Fruit fly (Drosophila melanogaster) whole organism, embryonic: ENCODE data around the gene CG1575.

Experiments
- Abd-B ChIP-seq: fragments of 200-800 bp; sonication (Bioruptor generic); optimal IDR thresholded peaks from 2 replicates; lab custom pipeline; 2018; ENCODE audit warnings: missing biosample characterization, mild to moderate bottlenecking, missing genetic modification characterization, moderate library complexity
- CG10267 ChIP-seq: fragments of 200-800 bp; sonication (Bioruptor generic); optimal IDR thresholded peaks from 2 replicates; lab custom pipeline; 2018; ENCODE audit warnings: missing biosample characterization, mild to moderate bottlenecking, missing genetic modification characterization, moderate library complexity
- CG10979 ChIP-seq: fragments of 200-800 bp; sonication (Bioruptor generic); optimal IDR thresholded peaks from 2 replicates; lab custom pipeline; 2018; ENCODE audit warnings: missing biosample characterization, mild to moderate bottlenecking, missing genetic modification characterization, moderate library complexity
- CG13287 ChIP-seq: fragments of 200-800 bp; sonication (Bioruptor generic); IDR thresholded peaks from 2 replicates; pipeline ENCODE4 v1.3.6; 2022; ENCODE audit warnings: missing biosample characterization, missing genetic modification characterization; ENCODE audit not compliant: partially characterized antibody
- CG16813 ChIP-seq: fragments of 200-800 bp; sonication (Bioruptor generic); IDR thresholded peaks from 3 replicates; pipeline ENCODE4 v1.3.6; 2022; ENCODE audit warnings: missing biosample characterization, missing genetic modification characterization; ENCODE audit not compliant: partially characterized antibody
- CG16815 ChIP-seq: fragments of 200-800 bp; sonication (Bioruptor generic); optimal IDR thresholded peaks from 3 replicates; lab custom pipeline; 2017; ENCODE audit warnings: missing biosample characterization, mild to moderate bottlenecking, missing genetic modification characterization
- CG18011 ChIP-seq: fragments of 200-800 bp; sonication (Bioruptor generic); optimal IDR thresholded peaks from 2 replicates; lab custom pipeline; 2017; ENCODE audit warnings: missing biosample characterization, missing genetic modification characterization, mild to moderate bottlenecking, moderate library complexity, missing genotype
- CG3281 ChIP-seq: fragments of 200-800 bp; sonication (Bioruptor generic); optimal IDR thresholded peaks from 3 replicates; lab custom pipeline; 2017; ENCODE audit warnings: missing biosample characterization, mild to moderate bottlenecking, missing genetic modification characterization
- CG34224 ChIP-seq: fragments of 200-800 bp; sonication (Bioruptor generic); IDR thresholded peaks from 3 replicates; pipeline ENCODE4 v1.3.6; 2022; ENCODE audit warnings: missing biosample characterization, missing genetic modification characterization; ENCODE audit not compliant: partially characterized antibody
- CG3995 ChIP-seq: fragments of 200-800 bp; sonication (Bioruptor generic); optimal IDR thresholded peaks from 3 replicates; lab custom pipeline; 2016; ENCODE audit warnings: missing biosample characterization, missing genetic modification characterization
- CG5245 ChIP-seq: fragments of 200-800 bp; sonication (Bioruptor generic); optimal IDR thresholded peaks from 3 replicates; lab custom pipeline; 2016; ENCODE audit warnings: missing biosample characterization, missing genetic modification characterization
- CG6175 ChIP-seq: fragments of 200-800 bp; sonication (Bioruptor generic); IDR thresholded peaks from 3 replicates; pipeline ENCODE4 v1.3.6; 2022; ENCODE audit warnings: missing biosample characterization, missing genetic modification characterization
- CG6791 ChIP-seq: fragments of 200-800 bp; sonication (Bioruptor generic); IDR thresholded peaks from 3 replicates; pipeline ENCODE4 v1.3.6; 2022; ENCODE audit warnings: missing biosample characterization, missing genetic modification characterization; ENCODE audit not compliant: partially characterized antibody
- CG7963 ChIP-seq: fragments of 200-800 bp; sonication (Bioruptor generic); IDR thresholded peaks from 3 replicates; pipeline ENCODE4 v1.3.6; 2022; ENCODE audit warnings: missing biosample characterization, missing genetic modification characterization; ENCODE audit not compliant: partially characterized antibody
- CG8281 ChIP-seq: fragments of 200-800 bp; sonication (Bioruptor generic); optimal IDR thresholded peaks from 2 replicates; lab custom pipeline; 2018; ENCODE audit warnings: missing biosample characterization, mild to moderate bottlenecking, missing genetic modification characterization, moderate library complexity
- CG8765 ChIP-seq: fragments of 200-800 bp; sonication (Bioruptor generic); IDR thresholded peaks from 2 replicates; pipeline ENCODE4 v1.3.6; 2022; ENCODE audit warnings: missing biosample characterization, missing genetic modification characterization
- CG9797 ChIP-seq: fragments of 200-800 bp; sonication (Bioruptor generic); optimal IDR thresholded peaks from 3 replicates; lab custom pipeline; 2018; ENCODE audit warnings: missing biosample characterization, mild to moderate bottlenecking, missing genetic modification characterization
- D19A ChIP-seq: fragments of 200-800 bp; optimal IDR thresholded peaks from 3 replicates; lab custom pipeline; 2019; ENCODE audit warnings: missing biosample characterization, mild to moderate bottlenecking, missing genetic modification characterization, moderate library complexity
- Doc3 ChIP-seq: fragments of 200-800 bp; sonication (Bioruptor generic); IDR thresholded peaks from 3 replicates; pipeline ENCODE4 v1.3.6; 2022; ENCODE audit warnings: missing biosample characterization, missing genetic modification characterization; ENCODE audit not compliant: partially characterized antibody
- Dp ChIP-seq: fragments of 200-800 bp; sonication (Bioruptor generic); optimal IDR thresholded peaks from 2 replicates; lab custom pipeline; 2018; ENCODE audit warnings: missing biosample characterization, mild to moderate bottlenecking, missing genetic modification characterization, moderate library complexity
- Dref ChIP-seq: fragments of 200-800 bp; sonication (Bioruptor generic); IDR thresholded peaks from 2 replicates; pipeline ENCODE4 v1.3.6; 2022; ENCODE audit warnings: missing biosample characterization, missing genetic modification characterization
- E2f2 ChIP-seq: fragments of 200-800 bp; sonication (Bioruptor generic); IDR thresholded peaks from 2 replicates; pipeline ENCODE4 v1.3.6; 2022; ENCODE audit warnings: missing biosample characterization, missing genetic modification characterization
- ERR ChIP-seq: fragments of 200-800 bp; sonication (Bioruptor generic); optimal IDR thresholded peaks from 2 replicates; lab custom pipeline; 2016; ENCODE audit warnings: missing biosample characterization, missing genetic modification characterization
- Lpt ChIP-seq: fragments of >200 bp; optimal IDR thresholded peaks from 2 replicates; lab custom pipeline; 2018; ENCODE audit warnings: missing biosample characterization, missing genetic modification characterization
- MBD-R2 ChIP-seq: fragments of 200-800 bp; sonication (Bioruptor generic); IDR thresholded peaks from 2 replicates; pipeline ENCODE4 v1.3.6; 2022; ENCODE audit warnings: missing biosample characterization, missing genetic modification characterization
- MESR4 ChIP-seq: fragments of 200-800 bp; sonication (Bioruptor generic); optimal IDR thresholded peaks from 2 replicates; lab custom pipeline; 2018; ENCODE audit warnings: missing biosample characterization, mild to moderate bottlenecking, missing genetic modification characterization, moderate library complexity
- Mad ChIP-seq: fragments of 200-800 bp; sonication (Bioruptor generic); optimal IDR thresholded peaks from 2 replicates; lab custom pipeline; 2016; ENCODE audit warnings: missing biosample characterization, missing genetic modification characterization
- Med ChIP-seq: fragments of 200-800 bp; sonication (Bioruptor generic); peaks from one replicate; lab custom pipeline; 2016; ENCODE audit warnings: missing biosample characterization, missing genetic modification characterization, mild to moderate bottlenecking, inconsistent platforms, moderate library complexity
- Mes4 ChIP-seq: fragments of 200-800 bp; sonication (Bioruptor generic); optimal IDR thresholded peaks from 2 replicates; lab custom pipeline; 2016; ENCODE audit warnings: missing biosample characterization, missing genetic modification characterization
- Myb ChIP-seq: fragments of 200-800 bp; sonication (Bioruptor generic); optimal IDR thresholded peaks from 2 replicates; lab custom pipeline; 2016; ENCODE audit warnings: missing biosample characterization, missing genetic modification characterization
- amos ChIP-seq: fragments of 200-800 bp; sonication (Bioruptor generic); IDR thresholded peaks from 2 replicates; pipeline ENCODE4 v1.3.6; 2022; ENCODE audit warnings: missing biosample characterization, missing genetic modification characterization; ENCODE audit not compliant: partially characterized antibody
- ato ChIP-seq: fragments of 200-800 bp; sonication (Bioruptor generic); IDR thresholded peaks from 2 replicates; pipeline ENCODE4 v1.3.6; 2022; ENCODE audit warnings: missing biosample characterization, missing genetic modification characterization; ENCODE audit not compliant: partially characterized antibody
- crol ChIP-seq: fragments of 200-800 bp; sonication (Bioruptor generic); IDR thresholded peaks from 2 replicates; pipeline ENCODE4 v1.3.6; 2022; ENCODE audit warnings: missing biosample characterization, missing genetic modification characterization
- crp ChIP-seq, 2 experiments: fragments of 200-800 bp; sonication (Bioruptor generic); optimal IDR thresholded peaks; 2 replicates in 1 of 2; 3 replicates in 1 of 2; lab custom pipeline; 2017; ENCODE audit warnings: missing biosample characterization in 2 of 2, missing genetic modification characterization in 2 of 2, mild to moderate bottlenecking in 1 of 2, moderate library complexity in 1 of 2
- gfzf ChIP-seq: fragments of 200-800 bp; sonication (Bioruptor generic); optimal IDR thresholded peaks from 2 replicates; lab custom pipeline; 2016; ENCODE audit warnings: missing biosample characterization, mild to moderate bottlenecking, missing genetic modification characterization, moderate library complexity
- gsb ChIP-seq: fragments of 200-800 bp; sonication (Bioruptor generic); IDR thresholded peaks from 2 replicates; pipeline ENCODE4 v1.3.6; 2022; ENCODE audit warnings: missing biosample characterization, missing genetic modification characterization
- hbn ChIP-seq: fragments of 200-800 bp; sonication (Bioruptor generic); IDR thresholded peaks from 2 replicates; pipeline ENCODE4 v1.3.6; 2022; ENCODE audit warnings: missing biosample characterization, missing genetic modification characterization; ENCODE audit not compliant: partially characterized antibody
- kah ChIP-seq: fragments of 200-800 bp; sonication (Bioruptor generic); optimal IDR thresholded peaks from 2 replicates; lab custom pipeline; 2018; ENCODE audit warnings: missing biosample characterization, mild to moderate bottlenecking, missing genetic modification characterization
- pzg ChIP-seq: fragments of 200-800 bp; sonication (Bioruptor generic); optimal IDR thresholded peaks from 3 replicates; lab custom pipeline; 2018; ENCODE audit warnings: missing biosample characterization, mild to moderate bottlenecking, missing genetic modification characterization, moderate library complexity
- ranshi ChIP-seq: fragments of 200-800 bp; sonication (Bioruptor generic); IDR thresholded peaks from 2 replicates; pipeline ENCODE4 v1.3.6; 2022; ENCODE audit warnings: missing biosample characterization, missing genetic modification characterization
- row ChIP-seq: fragments of 200-800 bp; sonication (Bioruptor generic); IDR thresholded peaks from 3 replicates; pipeline ENCODE4 v1.3.6; 2022; ENCODE audit warnings: missing biosample characterization, missing genetic modification characterization
- scrt ChIP-seq: fragments of 200-800 bp; sonication (Bioruptor generic); optimal IDR thresholded peaks from 2 replicates; lab custom pipeline; 2018; ENCODE audit warnings: missing biosample characterization, mild to moderate bottlenecking, missing genetic modification characterization, moderate library complexity
- slp2 ChIP-seq: fragments of 200-800 bp; sonication (Bioruptor generic); optimal IDR thresholded peaks from 2 replicates; lab custom pipeline; 2016; ENCODE audit warnings: missing biosample characterization, missing genetic modification characterization
- stwl ChIP-seq: fragments of 200-800 bp; sonication (Bioruptor generic); optimal IDR thresholded peaks from 3 replicates; lab custom pipeline; 2018; ENCODE audit warnings: missing biosample characterization, mild to moderate bottlenecking, missing genetic modification characterization, moderate library complexity
- sug ChIP-seq: fragments of 200-800 bp; optimal IDR thresholded peaks from 2 replicates; lab custom pipeline; 2019; ENCODE audit warnings: missing biosample characterization, mild to moderate bottlenecking, missing genetic modification characterization, moderate library complexity
- trem ChIP-seq: fragments of 200-800 bp; optimal IDR thresholded peaks from 3 replicates; lab custom pipeline; 2019; ENCODE audit warnings: missing biosample characterization, mild to moderate bottlenecking, missing genetic modification characterization, moderate library complexity
- unc-4 ChIP-seq: fragments of 200-800 bp; sonication (Bioruptor generic); IDR thresholded peaks from 2 replicates; pipeline ENCODE4 v1.3.6; 2022; ENCODE audit warnings: missing biosample characterization, missing genetic modification characterization; ENCODE audit not compliant: partially characterized antibody

CG1575 gene

DNA sequence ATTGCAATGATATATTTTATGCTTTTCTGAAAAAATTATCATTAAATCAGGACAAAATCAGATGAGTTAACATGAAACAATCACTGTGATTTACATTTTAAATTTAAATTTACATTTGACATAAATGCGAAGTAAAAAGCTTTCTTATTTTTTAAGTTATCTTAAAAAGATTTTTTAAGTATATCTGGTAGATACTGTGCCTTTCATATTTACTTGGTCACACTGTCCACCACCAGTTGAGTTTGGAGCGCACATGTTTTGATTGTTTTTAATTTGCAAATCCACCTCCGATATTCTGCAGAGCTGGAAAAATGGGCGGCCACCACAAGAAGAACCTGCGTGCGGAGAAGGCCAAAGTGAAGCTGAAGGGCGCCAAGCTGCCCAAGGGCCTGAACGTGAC is at the start of gene CG1575:
CG1575 (plus strand) TSS at position 200 of the 400 bp plus-strand sequence.
- TF ChIP-seq crp (GFP tag; optimal IDR thresholded peaks at IDR 0.05; lab: Kevin White, UChicago): peak in 1 of 2 experiments; percentile 29
- peak; percentile 9 for TF ChIP-seq MESR4 (GFP tag; lab: Kevin White, UChicago)
- TF ChIP-seq CG9797 (GFP tag; lab: Kevin White, UChicago): peak; percentile 35
- TF ChIP-seq slp2 (GFP tag; lab: Kevin White, UChicago): no peak
- TF ChIP-seq Doc3: 0 out of 3 replicates have a peak, but pooled peaks have one; percentile 20
- TF ChIP-seq E2f2 (GFP tag; lab: Robert Waterston, UW): peak; percentile 67
- peak; percentile 58 for TF ChIP-seq Dp (GFP tag; lab: Kevin White, UChicago)
- TF ChIP-seq sug (tag; lab: Kevin White, UChicago): peak; percentile 23
- peak; percentile 46; the same call in 1 of the 2 replicates for TF ChIP-seq hbn
- no peak for TF ChIP-seq Lpt (GFP tag; lab: Kevin White, UChicago)
- TF ChIP-seq Med (GFP tag; lab: Kevin White, UChicago): peak; percentile 63
- peak; percentile 97 for TF ChIP-seq stwl
- peak; percentile 50 for TF ChIP-seq gfzf (GFP tag; lab: Kevin White, UChicago)
- peak; percentile 10; the same call in 1 of the 3 replicates for TF ChIP-seq CG34224 (GFP tag; lab: Robert Waterston, UW)
- TF ChIP-seq CG3995: peak; percentile 86
- peak; percentile 37; the same call in 1 of the 2 replicates for TF ChIP-seq MBD-R2 (GFP tag; lab: Robert Waterston, UW)
- TF ChIP-seq kah (GFP tag; lab: Kevin White, UChicago): peak; percentile 59
- no peak for TF ChIP-seq ranshi (GFP tag; lab: Robert Waterston, UW)
- no peak for TF ChIP-seq CG16815 (GFP tag; lab: Kevin White, UChicago)
- TF ChIP-seq CG6175: no peak
- TF ChIP-seq scrt (GFP tag; lab: Kevin White, UChicago): peak; percentile 76
- TF ChIP-seq CG13287: peak; percentile 53
- peak; percentile 28 for TF ChIP-seq pzg (GFP tag; lab: Kevin White, UChicago)

DNA sequence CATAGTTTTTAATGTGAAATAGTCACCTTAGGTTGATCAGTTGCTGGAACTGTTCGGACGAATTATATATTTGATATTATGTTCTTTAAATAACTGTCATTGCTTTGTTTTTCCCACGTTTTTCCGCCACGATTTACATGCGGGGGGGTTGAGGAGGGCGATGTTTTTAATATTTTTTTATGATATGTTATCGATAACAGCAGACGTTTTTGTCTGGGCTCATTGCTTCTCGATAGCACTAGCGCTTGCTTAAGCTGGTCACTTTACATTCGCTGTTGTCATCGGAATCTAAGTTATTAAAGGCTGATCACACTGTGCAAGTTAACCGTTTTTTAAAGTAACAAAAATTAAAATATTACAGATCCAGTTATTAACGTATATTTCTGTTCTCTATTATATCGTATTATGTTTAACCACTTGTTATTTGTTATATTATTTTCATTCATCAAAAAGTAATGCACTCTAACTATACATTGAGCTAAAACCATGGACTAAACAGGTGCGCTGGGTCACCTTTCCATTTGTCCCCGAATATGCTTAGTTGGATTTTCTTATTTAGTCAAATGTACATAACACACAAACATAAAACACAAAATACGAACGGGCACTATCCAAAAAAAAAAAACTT is 41.4 kb upstream of the CG1575 start, which contains the start of the genes Upf2 and CG1571:
Upf2 (minus strand) TSS at position 167 of the 628 bp plus-strand sequence.
CG1571 (plus strand) TSS at position 578 of the 628 bp plus-strand sequence.
- no peak for TF ChIP-seq CG8281
- peak; percentile 67 for TF ChIP-seq Abd-B (GFP tag; lab: Kevin White, UChicago)
- peak; percentile 27; the same call in 1 of the 3 replicates for TF ChIP-seq row (GFP tag; lab: Robert Waterston, UW)
- no peak for TF ChIP-seq D19A (tag; lab: Kevin White, UChicago)
- peak; percentile 72 for TF ChIP-seq amos (GFP tag; lab: Robert Waterston, UW)
- TF ChIP-seq Dref: peak; percentile 94
- peak; percentile 81 for TF ChIP-seq CG6791 (GFP tag; lab: Robert Waterston, UW)
- TF ChIP-seq Myb: peak; percentile 97
- no peak for TF ChIP-seq ERR
- TF ChIP-seq gsb (GFP tag; lab: Robert Waterston, UW): no peak
- TF ChIP-seq CG3281: no peak
- TF ChIP-seq ato (GFP tag; lab: Robert Waterston, UW): peak; percentile 71
- TF ChIP-seq CG13287: peak; percentile 79
- peak; percentile 74 for TF ChIP-seq CG34224 (GFP tag; lab: Robert Waterston, UW)
- TF ChIP-seq CG7963 (GFP tag; lab: Robert Waterston, UW): peak; percentile 51; the same call in 1 of the 3 replicates
- TF ChIP-seq CG10979 (tag; lab: Kevin White, UChicago): peak; percentile 8
- TF ChIP-seq CG10267 (tag; lab: Kevin White, UChicago): peak; percentile 59
- TF ChIP-seq CG8765 (GFP tag; lab: Robert Waterston, UW): no peak
- TF ChIP-seq Mad (GFP tag; lab: Kevin White, UChicago): no peak
- no peak for TF ChIP-seq CG18011 (GFP tag; lab: Kevin White, UChicago)
- peak; percentile 58; the same call in 1 of the 2 replicates for TF ChIP-seq unc-4
- peak; percentile 85 for TF ChIP-seq gfzf (GFP tag; lab: Kevin White, UChicago)
- TF ChIP-seq trem (tag; lab: Kevin White, UChicago): peak; percentile 52
- TF ChIP-seq CG16813 (GFP tag; lab: Robert Waterston, UW): peak; percentile 69
- no peak for TF ChIP-seq CG5245 (GFP tag; lab: Kevin White, UChicago)
- no peak for TF ChIP-seq Mes4 (GFP tag; lab: Kevin White, UChicago)
- TF ChIP-seq crol (GFP tag; lab: Robert Waterston, UW): peak; percentile 94
